Fruit fly (Drosophila melanogaster): ENCODE data around the gene CG10431.
A peak's percentile ranks its signal among the peaks of the same experiment; 100 is the strongest.

- TF ChIP-seq salr (GFP tag; optimal IDR thresholded peaks at IDR 0.05): peak in 1 of 2 experiments; percentile 90
- TF ChIP-seq Lpt (GFP tag; optimal IDR thresholded peaks at IDR 0.05): peak; percentile 85
- TF ChIP-seq CG11902 (GFP tag; optimal IDR thresholded peaks at IDR 0.05): peak; percentile 43
- peak; percentile 89 for TF ChIP-seq pdm3 (GFP tag; optimal IDR thresholded peaks at IDR 0.05)
- peak; percentile 87 for TF ChIP-seq CG15336 (GFP tag; IDR thresholded peaks at IDR 0.05)
- TF ChIP-seq Hr4 (GFP tag; optimal IDR thresholded peaks at IDR 0.05): peak; percentile 81
- peak; percentile 89 for TF ChIP-seq CG6808 (GFP tag; optimal IDR thresholded peaks at IDR 0.05)
- TF ChIP-seq CG8119 (GFP tag; IDR thresholded peaks at IDR 0.05): peak; percentile 91
- TF ChIP-seq lz (GFP tag; optimal IDR thresholded peaks at IDR 0.05): peak; percentile 85
- peak; percentile 86 for TF ChIP-seq CG8632 (GFP tag; optimal IDR thresholded peaks at IDR 0.05)
- TF ChIP-seq spab (GFP tag; optimal IDR thresholded peaks at IDR 0.05): peak; percentile 86
- peak; percentile 41 for TF ChIP-seq CG16779 (tag; optimal IDR thresholded peaks at IDR 0.05)
- peak; percentile 55 for TF ChIP-seq Gug (GFP tag; IDR thresholded peaks at IDR 0.05)
- TF ChIP-seq esn (GFP tag; optimal IDR thresholded peaks at IDR 0.05): peak; percentile 92
Observed at dm6 chr2L:18948065-18948723, 26.3 kb upstream of the CG10431 start.

All from whole organism, prepupa.